Worm (Caenorhabditis elegans) whole organism, midembryonic: Measurements from ENCODE around the gene C06A12.8.

Source experiments
- T22C8.4 ChIP-seq: fragments of 200-800 bp; sonication (Bioruptor generic); IDR thresholded peaks from 2 replicates; pipeline ENCODE4 v1.3.6; 2022; ENCODE audit warnings: missing genetic modification characterization, missing compliant biosample characterization
- ref-1 ChIP-seq: fragments of 200-800 bp; sonication (Bioruptor generic); conservative IDR thresholded peaks from 2 replicates; pipeline ENCODE4 v1.3.6; 2022; ENCODE audit warnings: missing genetic modification reagents, missing genetic modification characterization, missing compliant biosample characterization
- ztf-29 ChIP-seq: fragments of 200-800 bp; sonication (Bioruptor generic); IDR thresholded peaks from 2 replicates; pipeline ENCODE4 v1.3.6; 2022; ENCODE audit warnings: missing genetic modification reagents, missing genetic modification characterization, missing compliant biosample characterization

DNA sequence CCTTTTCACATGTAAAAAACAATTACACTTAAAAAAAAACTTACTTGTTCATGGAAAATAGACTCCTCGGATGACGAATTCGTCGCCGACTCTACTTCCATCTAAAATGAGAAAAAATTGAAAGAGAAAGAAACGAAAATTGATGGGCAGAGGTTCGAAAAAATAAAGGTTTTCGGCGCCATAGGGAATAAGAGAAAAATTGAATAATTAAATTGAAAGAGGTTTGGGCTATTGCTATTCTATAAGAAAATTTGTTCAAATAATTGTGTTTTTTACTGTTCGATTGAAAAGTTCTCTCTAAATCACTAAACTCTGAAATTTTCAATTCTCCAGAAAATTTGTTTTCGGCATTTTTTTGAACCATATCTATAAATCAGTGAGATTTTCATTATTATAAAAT is 46.1 kb downstream of the C06A12.8 start, which contains the start of gene rabr-2:
- no peak for TF ChIP-seq T22C8.4 (GFP tag; lab: Robert Waterston, UW)
- TF ChIP-seq ztf-29 (GFP tag; lab: Robert Waterston, UW), result no peak
- TF ChIP-seq ref-1, result no peak
